Fruit fly (Drosophila melanogaster) whole organism, prepupa: ENCODE results near the gene ric8a.

ENCODE experiments used
- Blimp-1 ChIP-seq: fragments of 200-800 bp; sonication (Bioruptor generic); optimal IDR thresholded peaks from 3 replicates; lab custom pipeline; 2017; ENCODE audit warnings: missing biosample characterization, missing genetic modification characterization, mild to moderate bottlenecking, moderate library complexity, missing genetic modification reagents
- CG10631 ChIP-seq: fragments of 200-800 bp; sonication (Bioruptor generic); optimal IDR thresholded peaks from 2 replicates; lab custom pipeline; 2016; ENCODE audit warnings: missing biosample characterization, missing genetic modification characterization
- CG10669 ChIP-seq: fragments of 200-800 bp; sonication (Bioruptor generic); optimal IDR thresholded peaks from 3 replicates; lab custom pipeline; 2018; ENCODE audit warnings: missing biosample characterization, mild to moderate bottlenecking, missing genetic modification characterization, moderate library complexity
- CG11294 ChIP-seq: fragments of 200-800 bp; sonication (Bioruptor generic); IDR thresholded peaks from 2 replicates; pipeline ENCODE4 v1.3.6; 2022; ENCODE audit warnings: missing biosample characterization, missing genetic modification characterization
- CG11762 ChIP-seq: fragments of 200-800 bp; sonication (Bioruptor generic); optimal IDR thresholded peaks from 3 replicates; lab custom pipeline; 2016; ENCODE audit warnings: missing biosample characterization, missing genetic modification characterization; ENCODE audit not compliant: insufficient read depth
- CG11902 ChIP-seq: fragments of 200-800 bp; sonication (Bioruptor generic); optimal IDR thresholded peaks from 3 replicates; lab custom pipeline; 2016; ENCODE audit warnings: missing biosample characterization, missing genetic modification characterization
- CG1621 ChIP-seq: fragments of 200-800 bp; sonication (Bioruptor generic); optimal IDR thresholded peaks from 3 replicates; lab custom pipeline; 2018; ENCODE audit warnings: missing biosample characterization, mild to moderate bottlenecking, missing genetic modification characterization
- CG3032 ChIP-seq: fragments of 200-800 bp; optimal IDR thresholded peaks from 2 replicates; lab custom pipeline; 2019; ENCODE audit warnings: missing biosample characterization, mild to moderate bottlenecking, missing genetic modification characterization, moderate library complexity
- CG32006 ChIP-seq: fragments of 200-800 bp; sonication (Bioruptor generic); optimal IDR thresholded peaks from 3 replicates; lab custom pipeline; 2017; ENCODE audit warnings: missing biosample characterization, mild to moderate bottlenecking, missing genetic modification characterization
- CG34406 ChIP-seq: fragments of 200-800 bp; sonication (Bioruptor generic); optimal IDR thresholded peaks from 3 replicates; lab custom pipeline; 2016; ENCODE audit warnings: missing biosample characterization, missing genetic modification characterization
- CG3919 ChIP-seq: fragments of 200-800 bp; sonication (Bioruptor generic); optimal IDR thresholded peaks from 3 replicates; lab custom pipeline; 2016; ENCODE audit warnings: missing biosample characterization, missing genetic modification characterization
- CG4318 ChIP-seq: fragments of 200-800 bp; sonication (Bioruptor generic); optimal IDR thresholded peaks from 3 replicates; lab custom pipeline; 2017; ENCODE audit warnings: missing biosample characterization, mild to moderate bottlenecking, missing genetic modification characterization
- CG6163 ChIP-seq: fragments of 200-800 bp; sonication (Bioruptor generic); IDR thresholded peaks from 3 replicates; pipeline ENCODE4 v1.3.6; 2022; ENCODE audit warnings: missing biosample characterization, missing genetic modification characterization
- CG6276 ChIP-seq: fragments of 200-800 bp; sonication (Bioruptor generic); optimal IDR thresholded peaks from 2 replicates; lab custom pipeline; 2017; ENCODE audit warnings: missing biosample characterization, mild to moderate bottlenecking, missing genetic modification characterization
- CG6792 ChIP-seq: fragments of 200-800 bp; sonication (Bioruptor generic); optimal IDR thresholded peaks from 3 replicates; lab custom pipeline; 2016; ENCODE audit warnings: missing biosample characterization, missing genetic modification characterization
- CG6808 ChIP-seq: fragments of 200-800 bp; sonication (Bioruptor generic); optimal IDR thresholded peaks from 3 replicates; lab custom pipeline; 2017; ENCODE audit warnings: missing biosample characterization, missing genetic modification characterization, mild to moderate bottlenecking, moderate library complexity, missing genetic modification reagents
- CG6854 ChIP-seq: fragments of 200-800 bp; sonication (Bioruptor generic); optimal IDR thresholded peaks from 2 replicates; lab custom pipeline; 2017; ENCODE audit warnings: missing biosample characterization, mild to moderate bottlenecking, missing genetic modification characterization
- CG7368 ChIP-seq: fragments of 200-800 bp; sonication (Bioruptor generic); optimal IDR thresholded peaks from 3 replicates; lab custom pipeline; 2016; ENCODE audit warnings: missing biosample characterization, missing genetic modification characterization
- CG8119 ChIP-seq: fragments of 200-800 bp; sonication (Bioruptor generic); IDR thresholded peaks from 3 replicates; pipeline ENCODE4 v1.3.6; 2022; ENCODE audit warnings: missing biosample characterization, missing genetic modification characterization
- CG8319 ChIP-seq: fragments of 200-800 bp; sonication (Bioruptor generic); optimal IDR thresholded peaks from 3 replicates; lab custom pipeline; 2016; ENCODE audit warnings: missing biosample characterization, missing genetic modification characterization
- CG8632 ChIP-seq: fragments of 200-800 bp; sonication (Bioruptor generic); optimal IDR thresholded peaks from 3 replicates; lab custom pipeline; 2016; ENCODE audit warnings: missing biosample characterization, missing genetic modification characterization
- CG9139 ChIP-seq: fragments of 200-800 bp; sonication (Bioruptor generic); optimal IDR thresholded peaks from 3 replicates; lab custom pipeline; 2017; ENCODE audit warnings: missing biosample characterization, mild to moderate bottlenecking, missing genetic modification characterization
- Eip93F ChIP-seq: fragments of 200-800 bp; sonication (Bioruptor generic); optimal IDR thresholded peaks from 2 replicates; lab custom pipeline; 2016; ENCODE audit warnings: missing biosample characterization, mild to moderate bottlenecking, missing genetic modification characterization
- Ets21C ChIP-seq: fragments of 200-800 bp; sonication (Bioruptor generic); optimal IDR thresholded peaks from 3 replicates; lab custom pipeline; 2016; ENCODE audit warnings: missing biosample characterization, missing genetic modification characterization
- Ets96B ChIP-seq: fragments of 200-800 bp; optimal IDR thresholded peaks from 2 replicates; lab custom pipeline; 2019; ENCODE audit warnings: missing biosample characterization, mild to moderate bottlenecking, missing genetic modification characterization, moderate library complexity
- Hr39 ChIP-seq: fragments of 200-800 bp; sonication (Bioruptor generic); optimal IDR thresholded peaks from 2 replicates; lab custom pipeline; 2016; ENCODE audit warnings: missing biosample characterization, missing genetic modification characterization
- Hr4 ChIP-seq: fragments of 200-800 bp; sonication (Bioruptor generic); optimal IDR thresholded peaks from 3 replicates; lab custom pipeline; 2016; ENCODE audit warnings: missing biosample characterization, missing genetic modification characterization
- Lpt ChIP-seq: fragments of 200-800 bp; sonication (Bioruptor generic); optimal IDR thresholded peaks from 3 replicates; lab custom pipeline; 2016; ENCODE audit warnings: missing biosample characterization, missing genetic modification characterization
- OdsH ChIP-seq: fragments of 200-800 bp; sonication (Bioruptor generic); optimal IDR thresholded peaks from 3 replicates; lab custom pipeline; 2016; ENCODE audit warnings: missing biosample characterization, missing genetic modification characterization
- Smox ChIP-seq: fragments of 200-800 bp; sonication (Bioruptor generic); optimal IDR thresholded peaks from 3 replicates; lab custom pipeline; 2016; ENCODE audit warnings: missing biosample characterization, missing genetic modification characterization
- Sox102F ChIP-seq: fragments of 200-800 bp; sonication (Bioruptor generic); optimal IDR thresholded peaks from 2 replicates; lab custom pipeline; 2016; ENCODE audit warnings: missing biosample characterization, mild to moderate bottlenecking, missing genetic modification characterization
- Sox14 ChIP-seq: fragments of 200-800 bp; sonication (Bioruptor generic); optimal IDR thresholded peaks from 3 replicates; lab custom pipeline; 2016; ENCODE audit warnings: missing biosample characterization, missing genetic modification characterization
- Sox15 ChIP-seq: fragments of 200-800 bp; sonication (Bioruptor generic); optimal IDR thresholded peaks from 3 replicates; lab custom pipeline; 2016; ENCODE audit warnings: missing biosample characterization, missing genetic modification characterization
- achi ChIP-seq: fragments of 200-800 bp; sonication (Bioruptor generic); optimal IDR thresholded peaks from 3 replicates; lab custom pipeline; 2016; ENCODE audit warnings: missing biosample characterization, missing genetic modification characterization
- acj6 ChIP-seq: fragments of 200-800 bp; sonication (Bioruptor generic); optimal IDR thresholded peaks from 3 replicates; lab custom pipeline; 2016; ENCODE audit warnings: missing biosample characterization, missing genetic modification characterization
- cyc ChIP-seq: fragments of 200-800 bp; sonication (Bioruptor generic); optimal IDR thresholded peaks from 3 replicates; lab custom pipeline; 2016; ENCODE audit warnings: missing biosample characterization, missing genetic modification characterization
- dac ChIP-seq: fragments of 200-800 bp; sonication (Bioruptor generic); optimal IDR thresholded peaks from 2 replicates; lab custom pipeline; 2017; ENCODE audit warnings: missing biosample characterization, mild to moderate bottlenecking, missing genetic modification characterization
- dsx ChIP-seq: fragments of 200-800 bp; optimal IDR thresholded peaks from 3 replicates; lab custom pipeline; 2019; ENCODE audit warnings: missing biosample characterization, mild to moderate bottlenecking, missing genetic modification characterization, moderate library complexity; ENCODE audit not compliant: poor library complexity, severe bottlenecking
- esn ChIP-seq: fragments of 200-800 bp; sonication (Bioruptor generic); optimal IDR thresholded peaks from 2 replicates; lab custom pipeline; 2016; ENCODE audit warnings: missing biosample characterization, mild to moderate bottlenecking, missing genetic modification characterization, moderate library complexity
- fd59A ChIP-seq: fragments of 200-800 bp; sonication (Bioruptor generic); optimal IDR thresholded peaks from 2 replicates; lab custom pipeline; 2017; ENCODE audit warnings: missing biosample characterization, mild to moderate bottlenecking, missing genetic modification characterization, missing genetic modification reagents
- fkh ChIP-seq: fragments of 200-800 bp; sonication (Bioruptor generic); optimal IDR thresholded peaks from 3 replicates; lab custom pipeline; 2017; ENCODE audit warnings: missing biosample characterization, mild to moderate bottlenecking, missing genetic modification characterization, moderate library complexity
- lz ChIP-seq: fragments of 200-800 bp; sonication (Bioruptor generic); optimal IDR thresholded peaks from 3 replicates; lab custom pipeline; 2016; ENCODE audit warnings: missing biosample characterization, missing genetic modification characterization
- net ChIP-seq: fragments of 200-800 bp; sonication (Bioruptor generic); optimal IDR thresholded peaks from 3 replicates; lab custom pipeline; 2016; ENCODE audit warnings: missing biosample characterization, missing genetic modification characterization
- pdm3 ChIP-seq: fragments of 200-800 bp; sonication (Bioruptor generic); optimal IDR thresholded peaks from 3 replicates; lab custom pipeline; 2016; ENCODE audit warnings: missing biosample characterization, missing genetic modification characterization
- salr ChIP-seq, 2 experiments: fragments of 200-800 bp; sonication (Bioruptor generic); optimal IDR thresholded peaks; 3 replicates each; lab custom pipeline; 2016 to 2018; ENCODE audit warnings: missing biosample characterization in 2 of 2, missing genetic modification characterization in 2 of 2, mild to moderate bottlenecking in 1 of 2
- ss ChIP-seq, 2 experiments: fragments of 200-800 bp; sonication (Bioruptor generic); optimal IDR thresholded peaks; 2 replicates in 1 of 2; 3 replicates in 1 of 2; lab custom pipeline; 2017 to 2018; ENCODE audit warnings: mild to moderate bottlenecking in 2 of 2, missing biosample characterization in 2 of 2, missing genetic modification characterization in 2 of 2, moderate library complexity in 1 of 2
- topi ChIP-seq: fragments of 200-800 bp; sonication (Bioruptor generic); optimal IDR thresholded peaks from 3 replicates; lab custom pipeline; 2016; ENCODE audit warnings: missing biosample characterization, missing genetic modification characterization
- vri ChIP-seq: fragments of 200-800 bp; sonication (Bioruptor generic); optimal IDR thresholded peaks from 3 replicates; lab custom pipeline; 2016; ENCODE audit warnings: missing biosample characterization, mild to moderate bottlenecking, missing genetic modification characterization

Gene ric8a

dm6 chrX:9296518-9296917 is 40.5 kb downstream of the ric8a start:
- no peak for TF ChIP-seq Smox (GFP tag; lab: Kevin White, UChicago)
- TF ChIP-seq ss (GFP tag; optimal IDR thresholded peaks at IDR 0.05; lab: Kevin White, UChicago), result no peak
- no peak for TF ChIP-seq CG32006 (GFP tag; lab: Kevin White, UChicago)
- TF ChIP-seq cyc (GFP tag; lab: Kevin White, UChicago), result no peak
- no peak for TF ChIP-seq Ets21C
- no peak for TF ChIP-seq Eip93F (GFP tag; lab: Kevin White, UChicago)
- TF ChIP-seq CG6276 (GFP tag; lab: Kevin White, UChicago), result no peak
- TF ChIP-seq salr (GFP tag; optimal IDR thresholded peaks at IDR 0.05; lab: Kevin White, UChicago), result no peak

DNA sequence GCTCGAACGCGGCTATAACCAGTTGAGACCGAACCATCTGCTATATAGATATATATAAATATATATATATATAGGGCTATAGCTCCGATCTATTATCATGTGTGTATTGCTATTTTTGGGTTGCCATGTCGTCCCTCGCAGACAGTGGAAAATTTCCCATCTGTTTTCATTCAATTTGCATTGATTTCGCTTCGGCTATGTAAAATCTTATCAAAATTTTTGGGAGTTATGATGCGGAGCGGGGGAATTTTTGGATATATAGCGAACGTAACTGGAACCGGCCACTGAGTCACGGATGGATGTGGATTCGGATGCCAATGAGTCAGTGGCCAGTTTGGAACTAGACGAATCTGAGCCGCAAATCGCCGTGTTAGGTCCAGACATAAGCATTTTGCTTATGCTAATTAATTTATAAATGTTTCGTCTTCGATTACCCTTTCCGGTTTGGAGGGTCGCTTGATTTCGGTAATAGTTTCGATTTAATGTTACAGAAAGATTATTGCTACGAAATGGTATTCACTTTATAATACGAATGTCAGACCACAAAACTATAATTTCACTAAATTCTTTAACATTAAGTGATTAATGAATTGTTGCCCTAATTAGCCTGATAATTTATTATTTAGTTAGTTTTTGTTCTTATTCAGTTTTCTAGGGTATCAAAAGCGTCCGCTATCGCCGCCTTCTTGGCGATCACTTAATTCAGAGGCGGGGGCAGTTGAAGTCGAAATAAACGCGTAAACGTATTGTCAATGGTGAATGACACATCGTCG is 41.9 kb downstream of the ric8a start:
- TF ChIP-seq CG6163 (GFP tag; lab: Robert Waterston, UW), result no peak
- no peak for TF ChIP-seq dsx (GFP tag; lab: Kevin White, UChicago)
- TF ChIP-seq CG8119, result no peak
- no peak for TF ChIP-seq Sox15 (GFP tag; lab: Kevin White, UChicago)
- no peak for TF ChIP-seq CG4318
- TF ChIP-seq OdsH (GFP tag; lab: Kevin White, UChicago), result no peak
- peak; percentile 27 for TF ChIP-seq topi
- TF ChIP-seq pdm3 (GFP tag; lab: Kevin White, UChicago), result no peak
- no peak for TF ChIP-seq Ets96B (tag; lab: Kevin White, UChicago)
- no peak for TF ChIP-seq acj6 (GFP tag; lab: Kevin White, UChicago)
- no peak for TF ChIP-seq CG9139 (GFP tag; lab: Kevin White, UChicago)
- no peak for TF ChIP-seq achi (GFP tag; lab: Kevin White, UChicago)
- no peak for TF ChIP-seq CG6854
- TF ChIP-seq CG11902, result no peak
- peak; percentile 19 for TF ChIP-seq Sox14 (GFP tag; lab: Kevin White, UChicago)
- no peak for TF ChIP-seq CG7368 (GFP tag; lab: Kevin White, UChicago)
- TF ChIP-seq ss (GFP tag; optimal IDR thresholded peaks at IDR 0.05; lab: Kevin White, UChicago), result no peak
- TF ChIP-seq CG10631 (GFP tag; lab: Kevin White, UChicago), result no peak
- no peak for TF ChIP-seq CG3919 (GFP tag; lab: Kevin White, UChicago)
- TF ChIP-seq net (GFP tag; lab: Kevin White, UChicago), result no peak
- TF ChIP-seq CG6808 (GFP tag; lab: Kevin White, UChicago), result no peak
- peak; percentile 36 for TF ChIP-seq Sox102F (GFP tag; lab: Kevin White, UChicago)
- peak; percentile 5 for TF ChIP-seq Ets21C
- no peak for TF ChIP-seq CG11294 (GFP tag; lab: Robert Waterston, UW)
- no peak for TF ChIP-seq Lpt (GFP tag; lab: Kevin White, UChicago)
- no peak for TF ChIP-seq CG10669 (GFP tag; lab: Kevin White, UChicago)
- TF ChIP-seq CG3032 (tag; lab: Kevin White, UChicago), result no peak
- TF ChIP-seq Hr39, result peak; percentile 18
- no peak for TF ChIP-seq dac (GFP tag; lab: Kevin White, UChicago)
- no peak for TF ChIP-seq CG34406 (GFP tag; lab: Kevin White, UChicago)
- no peak for TF ChIP-seq fkh (GFP tag; lab: Kevin White, UChicago)
- TF ChIP-seq Hr4, result no peak
- no peak for TF ChIP-seq fd59A
- no peak for TF ChIP-seq Eip93F (GFP tag; lab: Kevin White, UChicago)
- TF ChIP-seq CG8319 (GFP tag; lab: Kevin White, UChicago), result no peak
- TF ChIP-seq Blimp-1 (GFP tag; lab: Kevin White, UChicago), result no peak
- no peak for TF ChIP-seq CG8632 (GFP tag; lab: Kevin White, UChicago)
- no peak for TF ChIP-seq CG11762 (GFP tag; lab: Kevin White, UChicago)
- TF ChIP-seq salr (GFP tag; optimal IDR thresholded peaks at IDR 0.05; lab: Kevin White, UChicago), result no peak
- peak; percentile 10 for TF ChIP-seq vri
- peak; percentile 46 for TF ChIP-seq esn (GFP tag; lab: Kevin White, UChicago)
- TF ChIP-seq CG1621, result no peak
- TF ChIP-seq lz (GFP tag; lab: Kevin White, UChicago), result peak; percentile 59
- TF ChIP-seq CG32006 (GFP tag; lab: Kevin White, UChicago), result no peak
- TF ChIP-seq CG6792 (GFP tag; lab: Kevin White, UChicago), result no peak
